Worm (Caenorhabditis elegans) whole organism, L4 larva: ENCODE measurements around the gene C47A4.1.

ENCODE experiments used
- F26F4.8 ChIP-seq: fragments of 200-800 bp; sonication (Bioruptor generic); conservative IDR thresholded peaks from 2 replicates; pipeline ENCODE4 v1.3.6; 2022; ENCODE audit warnings: missing genetic modification characterization, missing compliant biosample characterization
- F37D6.2 ChIP-seq: sonication (generic microtip); optimal IDR thresholded peaks from 2 replicates; lab custom pipeline; 2016; ENCODE audit warnings: mild to moderate bottlenecking, missing genetic modification characterization, missing compliant biosample characterization
- F44E2.7 ChIP-seq: fragments of 200-800 bp; sonication (Bioruptor generic); IDR thresholded peaks from 2 replicates; pipeline ENCODE4 v2.1.2; 2022; ENCODE audit warnings: missing genetic modification characterization, missing compliant biosample characterization
- F49E8.2 ChIP-seq: sonication (generic microtip); optimal IDR thresholded peaks from 2 replicates; lab custom pipeline; 2016; ENCODE audit warnings: missing compliant biosample characterization, mild to moderate bottlenecking, missing genetic modification characterization, borderline replicate concordance
- T26A8.4 ChIP-seq: fragments of 200-800 bp; sonication (Bioruptor generic); IDR thresholded peaks from 2 replicates; pipeline ENCODE4 v1.3.6; 2022; ENCODE audit warnings: missing genetic modification characterization, missing compliant biosample characterization
- Y48G9A.11 ChIP-seq: fragments of 200-800 bp; sonication (Bioruptor generic); IDR thresholded peaks from 2 replicates; pipeline ENCODE4 v1.3.6; 2022; ENCODE audit warnings: missing genetic modification reagents, missing genetic modification characterization, missing compliant biosample characterization
- Y5F2A.4 ChIP-seq: fragments of 200-800 bp; sonication (Bioruptor generic); optimal IDR thresholded peaks from 2 replicates; lab custom pipeline; 2018; ENCODE audit warnings: mild to moderate bottlenecking, missing genetic modification characterization, missing compliant biosample characterization
- Y75B8A.6 ChIP-seq: fragments of 200-800 bp; sonication (Bioruptor generic); IDR thresholded peaks from 2 replicates; pipeline ENCODE4 v1.3.6; 2022; ENCODE audit warnings: missing genetic modification reagents, missing genetic modification characterization, missing compliant biosample characterization
- aha-1 ChIP-seq: fragments of 150-350 bp; peaks from one replicate; lab custom pipeline; 2014; ENCODE audit warnings: missing biosample characterization, missing genetic modification characterization
- aly-2 ChIP-seq: sonication (generic microtip); optimal IDR thresholded peaks from 2 replicates; lab custom pipeline; 2018; ENCODE audit warnings: missing biosample characterization, missing genetic modification characterization
- ama-1 ChIP-seq: fragments of 150-350 bp; optimal IDR thresholded peaks from 2 replicates; lab custom pipeline; 2014; ENCODE audit warnings: inconsistent platforms, mixed read lengths
- attf-4 ChIP-seq: sonication (generic microtip); optimal IDR thresholded peaks from 3 replicates; lab custom pipeline; 2017; ENCODE audit warnings: missing biosample characterization, missing genetic modification characterization
- ceh-20 ChIP-seq: fragments of 200-800 bp; sonication (Bioruptor generic); IDR thresholded peaks from 2 replicates; pipeline ENCODE4 v1.3.6; 2022; ENCODE audit warnings: missing genetic modification reagents, missing genetic modification characterization, missing compliant biosample characterization
- ceh-28 ChIP-seq: fragments of 150-350 bp; optimal IDR thresholded peaks from 2 replicates; lab custom pipeline; 2014; ENCODE audit warnings: missing biosample characterization, missing genetic modification reagents, missing genetic modification characterization
- ces-1 ChIP-seq: fragments of 150-350 bp; sonication (generic microtip); optimal IDR thresholded peaks from 4 replicates; lab custom pipeline; 2014; ENCODE audit warnings: missing biosample characterization, missing genetic modification reagents, missing genetic modification characterization
- dmd-6 ChIP-seq: fragments of 200-800 bp; sonication (Bioruptor generic); IDR thresholded peaks from 2 replicates; pipeline ENCODE4 v1.3.6; 2022; ENCODE audit warnings: missing genetic modification reagents, missing genetic modification characterization, missing compliant biosample characterization
- dmd-8 ChIP-seq: fragments of 200-800 bp; sonication (Bioruptor generic); IDR thresholded peaks from 2 replicates; pipeline ENCODE4 v1.3.6; 2022; ENCODE audit warnings: missing genetic modification characterization, missing compliant biosample characterization
- fkh-10 ChIP-seq: fragments of 150-350 bp; optimal IDR thresholded peaks from 2 replicates; lab custom pipeline; 2014; ENCODE audit warnings: missing biosample characterization, missing genetic modification reagents, missing genetic modification characterization
- fos-1 ChIP-seq: fragments of 150-350 bp; optimal IDR thresholded peaks from 2 replicates; lab custom pipeline; 2014; ENCODE audit warnings: missing biosample characterization, missing genetic modification characterization
- gei-8 ChIP-seq: fragments of 200-800 bp; sonication (Bioruptor generic); optimal IDR thresholded peaks from 2 replicates; lab custom pipeline; 2018; ENCODE audit warnings: mild to moderate bottlenecking, missing genetic modification characterization, missing compliant biosample characterization
- hlh-11 ChIP-seq: fragments of 200-800 bp; sonication (Bioruptor generic); optimal IDR thresholded peaks from 2 replicates; lab custom pipeline; 2018; ENCODE audit warnings: mild to moderate bottlenecking, missing genetic modification characterization, missing compliant biosample characterization
- hlh-30 ChIP-seq: sonication (generic microtip); optimal IDR thresholded peaks from 2 replicates; lab custom pipeline; 2017; ENCODE audit warnings: antibody characterized with exemption, mild to moderate bottlenecking, missing genetic modification characterization, missing compliant biosample characterization; ENCODE audit not compliant: insufficient read depth
- lim-7 ChIP-seq: fragments of 200-800 bp; sonication (Bioruptor generic); IDR thresholded peaks from 2 replicates; pipeline ENCODE4 v1.3.6; 2022; ENCODE audit warnings: missing genetic modification characterization, missing compliant biosample characterization
- lin-13 ChIP-seq: fragments of 150-350 bp; optimal IDR thresholded peaks from 2 replicates; lab custom pipeline; 2014; ENCODE audit warnings: missing biosample characterization, missing genetic modification reagents, missing genetic modification characterization
- lin-15B ChIP-seq: fragments of 150-350 bp; sonication (generic microtip); optimal IDR thresholded peaks from 3 replicates; lab custom pipeline; 2014; ENCODE audit warnings: missing biosample characterization, missing genetic modification characterization
- lin-38 ChIP-seq: fragments of 200-800 bp; sonication (Bioruptor generic); IDR thresholded peaks from 2 replicates; pipeline ENCODE4 v1.3.6; 2022; ENCODE audit warnings: missing genetic modification reagents, missing genetic modification characterization, missing compliant biosample characterization
- lir-3 ChIP-seq: sonication (generic microtip); optimal IDR thresholded peaks from 2 replicates; lab custom pipeline; 2016; ENCODE audit warnings: mild to moderate bottlenecking, missing genetic modification characterization, missing compliant biosample characterization
- madf-5 ChIP-seq, 2 experiments: fragments of 200-800 bp; sonication (Bioruptor generic); IDR thresholded peaks; 2 replicates each; pipeline ENCODE4 v1.3.6; 2022; ENCODE audit warnings: missing compliant biosample characterization in 2 of 2, missing genetic modification characterization in 2 of 2
- mxl-3 ChIP-seq: fragments of 200-800 bp; sonication (Bioruptor generic); optimal IDR thresholded peaks from 2 replicates; lab custom pipeline; 2018; ENCODE audit warnings: mild to moderate bottlenecking, missing genetic modification characterization, missing compliant biosample characterization
- nhr-11 ChIP-seq: fragments of 150-350 bp; optimal IDR thresholded peaks from 2 replicates; lab custom pipeline; 2014; ENCODE audit warnings: missing biosample characterization, missing genetic modification characterization
- nhr-28 ChIP-seq: fragments of 150-350 bp; optimal IDR thresholded peaks from 2 replicates; lab custom pipeline; 2014; ENCODE audit warnings: missing biosample characterization, missing genetic modification characterization
- nhr-76 ChIP-seq: fragments of 150-350 bp; optimal IDR thresholded peaks from 2 replicates; lab custom pipeline; 2014; ENCODE audit warnings: missing biosample characterization, missing genetic modification characterization
- pha-4 ChIP-seq, 2 experiments: fragments of 150-350 bp in 1 of 2; fragments of 200-800 bp in 1 of 2; sonication (Bioruptor generic) in 1 of 2; IDR thresholded peaks in 1 of 2; optimal IDR thresholded peaks in 1 of 2; 2 replicates each; pipeline versions ENCODE4 v1.3.6 to Lab custom; 2014 to 2022; ENCODE audit warnings: missing genetic modification characterization in 2 of 2, missing genetic modification reagents in 2 of 2, missing biosample characterization in 1 of 2, missing compliant biosample characterization in 1 of 2
- php-3 ChIP-seq: fragments of 200-800 bp; sonication (Bioruptor generic); IDR thresholded peaks from 2 replicates; pipeline ENCODE4 v1.3.6; 2022; ENCODE audit warnings: missing genetic modification reagents, missing genetic modification characterization, missing compliant biosample characterization
- sdz-12 ChIP-seq: fragments of 200-800 bp; sonication (Bioruptor generic); optimal IDR thresholded peaks from 2 replicates; lab custom pipeline; 2018; ENCODE audit warnings: mild to moderate bottlenecking, missing genetic modification characterization, missing compliant biosample characterization
- set-16 ChIP-seq: fragments of 200-800 bp; sonication (Bioruptor generic); IDR thresholded peaks from 2 replicates; pipeline ENCODE4 v1.3.6; 2022; ENCODE audit warnings: missing genetic modification reagents, missing genetic modification characterization, missing compliant biosample characterization
- snpc-1.2 ChIP-seq: fragments of 200-800 bp; sonication (Bioruptor generic); IDR thresholded peaks from 2 replicates; pipeline ENCODE4 v1.3.6; 2022; ENCODE audit warnings: missing genetic modification reagents, missing genetic modification characterization, missing compliant biosample characterization
- snpc-4 ChIP-seq: fragments of 150-350 bp; optimal IDR thresholded peaks from 2 replicates; lab custom pipeline; 2014; ENCODE audit warnings: missing biosample characterization, missing genetic modification characterization
- spr-1 ChIP-seq: sonication (generic microtip); optimal IDR thresholded peaks from 2 replicates; lab custom pipeline; 2016; ENCODE audit warnings: mild to moderate bottlenecking, missing genetic modification characterization, missing compliant biosample characterization
- tra-1 ChIP-seq: fragments of 200-800 bp; sonication (Bioruptor generic); IDR thresholded peaks from 2 replicates; pipeline ENCODE4 v1.3.6; 2022; ENCODE audit warnings: missing genetic modification reagents, missing genetic modification characterization, missing compliant biosample characterization
- unc-130 ChIP-seq: sonication (generic microtip); optimal IDR thresholded peaks from 2 replicates; lab custom pipeline; 2016; ENCODE audit warnings: missing genetic modification reagents, missing genetic modification characterization, missing compliant biosample characterization
- unc-62 ChIP-seq, 3 experiments: fragments of 150-350 bp in 1 of 3; sonication (generic microtip); optimal IDR thresholded peaks in 2 of 3; peaks in 1 of 3; 1 replicate in 1 of 3; 2 replicates in 2 of 3; lab custom pipeline; 2014 to 2017; ENCODE audit warnings: missing biosample characterization in 3 of 3, missing genetic modification characterization in 3 of 3, missing genetic modification reagents in 3 of 3, missing genotype in 1 of 3
- vab-7 ChIP-seq: fragments of 200-800 bp; sonication (Bioruptor generic); IDR thresholded peaks from 2 replicates; pipeline ENCODE4 v1.3.6; 2022; ENCODE audit warnings: missing genetic modification reagents, missing genetic modification characterization, missing compliant biosample characterization
- zag-1 ChIP-seq: fragments of 150-350 bp; optimal IDR thresholded peaks from 2 replicates; lab custom pipeline; 2014; ENCODE audit warnings: missing biosample characterization, missing genetic modification characterization
- zfp-3 ChIP-seq: fragments of 200-800 bp; sonication (Bioruptor generic); conservative IDR thresholded peaks from 2 replicates; pipeline ENCODE4 v1.3.6; 2022; ENCODE audit warnings: missing genetic modification reagents, missing genetic modification characterization, missing compliant biosample characterization
- ztf-11 ChIP-seq: fragments of 150-350 bp; optimal IDR thresholded peaks from 2 replicates; lab custom pipeline; 2014; ENCODE audit warnings: missing biosample characterization, missing genetic modification characterization
- ztf-7 ChIP-seq: fragments of 150-350 bp; optimal IDR thresholded peaks from 2 replicates; lab custom pipeline; 2014; ENCODE audit warnings: missing biosample characterization, missing genetic modification characterization

Gene C47A4.1

ce11 chrIV:13702681-13703080 lies 13.5 kb downstream of the C47A4.1 start:
- TF ChIP-seq ama-1 (lab: Kevin White, UChicago) = peak; percentile 11
- TF ChIP-seq lim-7 (GFP tag; lab: Robert Waterston, UW) = no peak
- peak; percentile 11; the same call in 1 of the 2 replicates for TF ChIP-seq ceh-20 (GFP tag; lab: Robert Waterston, UW)
- TF ChIP-seq hlh-11 (tag; lab: Kevin White, UChicago) = peak; percentile 7
- TF ChIP-seq unc-62 (GFP tag; optimal IDR thresholded peaks at IDR 0.05 in 1 of 2; lab: Kevin White, UChicago) = peak in 1 of 2 experiments; percentile 96
- TF ChIP-seq unc-62 (tag; optimal IDR thresholded peaks at IDR 0.05; lab: Kevin White, UChicago) = no peak
- peak; percentile 51 for TF ChIP-seq aha-1 (tag; lab: Kevin White, UChicago)
- TF ChIP-seq ztf-11 (tag; lab: Kevin White, UChicago) = no peak
- no peak for TF ChIP-seq aly-2 (tag; lab: Kevin White, UChicago)

- TF ChIP-seq lin-38 (GFP tag; lab: Robert Waterston, UW) = peak; percentile 58
- TF ChIP-seq lin-13 (GFP tag; lab: Kevin White, UChicago) = no peak
- TF ChIP-seq nhr-76 (tag; lab: Kevin White, UChicago) = no peak
- TF ChIP-seq spr-1 = no peak
- TF ChIP-seq ztf-7 (tag; lab: Kevin White, UChicago) = peak; percentile 54
- TF ChIP-seq unc-130 (GFP tag; lab: Kevin White, UChicago) = no peak
- no peak for TF ChIP-seq gei-8
- TF ChIP-seq ces-1 (GFP tag; lab: Kevin White, UChicago) = no peak
- 0 out of 2 replicates have a peak, but pooled peaks have one; percentile 58 for TF ChIP-seq F44E2.7 (GFP tag; lab: Robert Waterston, UW)
- peak; percentile 63; the same call in 1 of the 2 replicates for TF ChIP-seq vab-7 (GFP tag; lab: Robert Waterston, UW)
- TF ChIP-seq fos-1 (tag; lab: Kevin White, UChicago) = no peak
- TF ChIP-seq Y75B8A.6 (GFP tag; lab: Robert Waterston, UW) = no peak
- no peak for TF ChIP-seq aly-2 (tag; lab: Kevin White, UChicago)
- no peak for TF ChIP-seq ceh-28 (tag; lab: Kevin White, UChicago)
- no peak for TF ChIP-seq dmd-6
- TF ChIP-seq F49E8.2 (tag; lab: Kevin White, UChicago) = no peak
- TF ChIP-seq sdz-12 = no peak
- no peak for TF ChIP-seq zag-1
- no peak for TF ChIP-seq set-16 (GFP tag; lab: Robert Waterston, UW)
- no peak for TF ChIP-seq lir-3 (tag; lab: Kevin White, UChicago)
- TF ChIP-seq aha-1 (tag; lab: Kevin White, UChicago) = peak; percentile 77
- TF ChIP-seq snpc-4 (tag; lab: Kevin White, UChicago) = no peak
- TF ChIP-seq dmd-8 = peak; percentile 74; the same call in 1 of the 2 replicates
- TF ChIP-seq fkh-10 (GFP tag; lab: Kevin White, UChicago) = no peak
- TF ChIP-seq ceh-20 (GFP tag; lab: Robert Waterston, UW) = no peak
- TF ChIP-seq lin-15B (tag; lab: Kevin White, UChicago) = no peak
- TF ChIP-seq T26A8.4 (GFP tag; lab: Robert Waterston, UW) = no peak
- TF ChIP-seq ztf-11 (tag; lab: Kevin White, UChicago) = no peak
- 0 out of 2 replicates have a peak, but pooled peaks have one; percentile 11 for TF ChIP-seq zfp-3 (GFP tag; lab: Robert Waterston, UW)
- TF ChIP-seq madf-5 (GFP tag; IDR thresholded peaks at IDR 0.05; lab: Robert Waterston, UW) = peak; percentile 26 to 45; a peak in 1 of 4 replicates
- no peak for TF ChIP-seq unc-62 (GFP tag; optimal IDR thresholded peaks at IDR 0.05 in 1 of 2; lab: Kevin White, UChicago)
- no peak for TF ChIP-seq unc-62 (tag; optimal IDR thresholded peaks at IDR 0.05; lab: Kevin White, UChicago)
- TF ChIP-seq attf-4 (tag; lab: Kevin White, UChicago) = no peak
- no peak for TF ChIP-seq F37D6.2 (tag; lab: Kevin White, UChicago)
- no peak for TF ChIP-seq nhr-28
- TF ChIP-seq F26F4.8 (GFP tag; lab: Robert Waterston, UW) = no peak
- TF ChIP-seq lim-7 (GFP tag; lab: Robert Waterston, UW) = peak; percentile 86
- peak; percentile 58; the same call in 1 of the 2 replicates for TF ChIP-seq pha-4 (GFP tag; IDR thresholded peaks at IDR 0.05; lab: Robert Waterston, UW)
- TF ChIP-seq pha-4 (tag; optimal IDR thresholded peaks at IDR 0.05; lab: Kevin White, UChicago) = no peak
- no peak for TF ChIP-seq ama-1 (lab: Kevin White, UChicago)
- peak; percentile 2 for TF ChIP-seq mxl-3
- TF ChIP-seq snpc-1.2 (GFP tag; lab: Robert Waterston, UW) = peak; percentile 96
- TF ChIP-seq nhr-11 (tag; lab: Kevin White, UChicago) = no peak
- TF ChIP-seq Y48G9A.11 (GFP tag; lab: Robert Waterston, UW) = 0 out of 2 replicates have a peak, but pooled peaks have one; percentile 55
- TF ChIP-seq tra-1 (GFP tag; lab: Robert Waterston, UW) = no peak
- TF ChIP-seq Y5F2A.4 (GFP tag; lab: Kevin White, UChicago) = peak; percentile 42
- TF ChIP-seq php-3 (GFP tag; lab: Robert Waterston, UW) = no peak
- no peak for TF ChIP-seq hlh-30 (tag; lab: Kevin White, UChicago)
Measured at ce11 chrIV:13701472-13701871, 14.7 kb downstream of the C47A4.1 start.
